ENCODE assay signal across 2 worm cellular contexts in the genomic region with DNA sequence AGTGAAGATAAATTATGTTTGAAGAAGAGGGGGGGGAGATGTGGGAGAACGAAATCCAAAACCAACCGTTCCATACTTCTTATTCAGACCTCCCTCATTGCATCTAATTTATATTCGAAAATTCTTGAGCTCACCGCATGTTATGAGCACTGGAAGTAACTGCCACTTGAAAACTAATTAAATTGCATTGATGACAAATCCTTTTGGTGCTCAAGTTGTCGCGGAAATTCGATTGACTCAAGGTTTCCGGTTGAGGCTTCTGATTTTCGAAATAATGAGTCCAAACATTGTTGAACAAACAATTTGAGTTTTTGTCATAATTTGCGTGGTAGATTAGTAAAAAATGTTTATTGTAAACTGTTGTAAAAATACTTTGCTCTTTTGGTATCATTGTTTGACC.
A peak's percentile ranks its signal among the peaks of the same experiment; 100 is the strongest.
TF ChIP-seq lines count a peak whose summit lies in the region.

No protein-coding gene starts in this region.

TF ChIP-seq in whole organism, late embryonic, 69 proteins besides CTCF, POLR2A, EP300 and RAD21:
- TF ChIP-seq ceh-9 (tag; optimal IDR thresholded peaks at IDR 0.05; lab: Kevin White, UChicago) = no peak
- no peak for TF ChIP-seq eyg-1 (tag; optimal IDR thresholded peaks at IDR 0.05; lab: Kevin White, UChicago)
- TF ChIP-seq unc-42 (tag; optimal IDR thresholded peaks at IDR 0.05; lab: Kevin White, UChicago) = peak; percentile 57

TF ChIP-seq in whole organism, mixed stage, embryonic, 35 proteins besides CTCF, POLR2A, EP300 and RAD21:
- no peak for TF ChIP-seq ceh-83 (GFP tag; optimal IDR thresholded peaks at IDR 0.05; lab: Kevin White, UChicago)
- no peak for TF ChIP-seq zip-8 (tag; optimal IDR thresholded peaks at IDR 0.05; lab: Kevin White, UChicago)
- TF ChIP-seq ces-1 (GFP tag; optimal IDR thresholded peaks at IDR 0.05; lab: Kevin White, UChicago) = peak; percentile 92
- TF ChIP-seq snpc-4 (tag; optimal IDR thresholded peaks at IDR 0.05; lab: Kevin White, UChicago) = no peak
